Fruit fly (Drosophila melanogaster): Measurements from ENCODE around the gene Ugt302K1.

The Ugt302K1 gene

DNA sequence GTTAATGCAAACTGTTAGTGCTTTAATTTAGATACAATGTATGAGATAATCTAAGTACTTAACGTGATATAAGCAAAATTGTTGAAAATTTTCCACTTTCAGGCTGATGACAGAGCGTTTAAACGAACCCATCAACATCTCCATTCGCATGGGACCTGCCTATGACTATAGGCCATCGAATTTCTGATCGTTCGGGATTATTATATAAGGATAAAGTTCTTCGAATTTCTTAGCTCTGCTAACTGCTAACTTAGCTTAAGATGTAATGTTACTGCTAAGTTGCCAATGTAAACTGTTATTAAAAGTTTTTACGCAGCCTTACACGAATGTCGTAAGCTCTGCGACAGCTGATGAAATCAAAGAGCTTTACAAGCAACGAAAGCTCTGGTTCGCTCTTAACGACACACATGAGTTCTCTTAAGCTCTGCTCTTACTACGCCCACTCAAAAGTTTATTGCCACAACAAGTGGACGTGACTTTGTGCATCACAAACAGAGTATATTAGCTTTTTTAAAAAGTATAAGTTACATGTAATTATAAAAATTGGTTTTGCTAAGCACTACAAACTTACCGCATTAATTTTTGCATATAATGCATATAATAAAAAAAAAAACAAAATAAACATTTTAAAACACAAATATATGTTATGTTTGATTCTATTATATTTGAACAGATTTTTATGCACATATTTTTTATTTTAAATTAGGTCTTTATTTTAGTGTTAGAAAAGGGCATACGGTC, 43.2 kb upstream of the Ugt302K1 start (continued):
- TF ChIP-seq CG14860 (GFP tag; IDR thresholded peaks at IDR 0.05; ENCODE audit: partially characterized antibody) (no peak), MESR4 (GFP tag; optimal IDR thresholded peaks at IDR 0.05) (peak; percentile 19), repo (GFP tag; optimal IDR thresholded peaks at IDR 0.05) (peak; percentile 65), CG1792 (GFP tag; optimal IDR thresholded peaks at IDR 0.05) (peak; percentile 88), Adf1 (GFP tag; IDR thresholded peaks at IDR 0.05) (peak; percentile 88), ken (GFP tag; IDR thresholded peaks at IDR 0.05) (peak; percentile 96), Tbp (GFP tag; optimal IDR thresholded peaks at IDR 0.05) (no peak), CG31441 (GFP tag; IDR thresholded peaks at IDR 0.05) (peak; percentile 100), Dp (GFP tag; optimal IDR thresholded peaks at IDR 0.05) (peak; percentile 23), unpg (GFP tag; optimal IDR thresholded peaks at IDR 0.05) (peak; percentile 98), Doc2 (GFP tag; IDR thresholded peaks at IDR 0.05) (peak; percentile 93), hkb (optimal IDR thresholded peaks at IDR 0.05) (no peak), hkb (GFP tag; IDR thresholded peaks at IDR 0.05) (peak; percentile 98), CG18476 (GFP tag; optimal IDR thresholded peaks at IDR 0.05) (peak; percentile 96), ATbp (GFP tag; optimal IDR thresholded peaks at IDR 0.05) (peak; percentile 97), CG14667 (GFP tag; IDR thresholded peaks at IDR 0.05) (peak; percentile 96), CG7786 (GFP tag; optimal IDR thresholded peaks at IDR 0.05) (peak; percentile 86), dati (GFP tag; IDR thresholded peaks at IDR 0.05) (peak; percentile 90), tna (GFP tag; IDR thresholded peaks at IDR 0.05; ENCODE audit: partially characterized antibody) (no peak), CG4282 (GFP tag; optimal IDR thresholded peaks at IDR 0.05) (no peak), Nf-YC (tag; optimal IDR thresholded peaks at IDR 0.05) (peak; percentile 88), CG11398 (GFP tag; optimal IDR thresholded peaks at IDR 0.05) (no peak), CG9876 (GFP tag; optimal IDR thresholded peaks at IDR 0.05) (peak; percentile 64), insv (GFP tag; optimal IDR thresholded peaks at IDR 0.05) (peak in 1 of 2 experiments; percentile 79), Hr78 (GFP tag; optimal IDR thresholded peaks at IDR 0.05) (peak in 1 of 2 experiments; percentile 96), CG1603 (tag; optimal IDR thresholded peaks at IDR 0.05) (peak; percentile 61), danr (GFP tag; IDR thresholded peaks at IDR 0.05) (peak; percentile 97), CG2875 (GFP tag; optimal IDR thresholded peaks at IDR 0.05) (peak; percentile 96), CG14710 (tag; optimal IDR thresholded peaks at IDR 0.05) (peak; percentile 98), zen (tag; optimal IDR thresholded peaks at IDR 0.05) (peak; percentile 96), HmgZ (tag; optimal IDR thresholded peaks at IDR 0.05) (peak; percentile 97), Max (GFP tag; optimal IDR thresholded peaks at IDR 0.05) (peak; percentile 97), CG14965 (GFP tag; optimal IDR thresholded peaks at IDR 0.05; ENCODE audit: borderline replicate concordance) (no peak), gsb-n (tag; optimal IDR thresholded peaks at IDR 0.05) (peak; percentile 98), CG11456 (GFP tag; IDR thresholded peaks at IDR 0.05) (peak; percentile 98), emc (GFP tag; optimal IDR thresholded peaks at IDR 0.05) (peak; percentile 85), chinmo (GFP tag; IDR thresholded peaks at IDR 0.05; ENCODE audit: partially characterized antibody) (peak; percentile 78; the same call in 2 of the 4 replicates), CG3838 (GFP tag; optimal IDR thresholded peaks at IDR 0.05) (peak; percentile 94), CG6175 (GFP tag; IDR thresholded peaks at IDR 0.05) (peak; percentile 95; the same call in 2 of the 3 replicates), CG13424 (tag; optimal IDR thresholded peaks at IDR 0.05) (peak; percentile 99), esg (GFP tag; conservative IDR thresholded peaks at IDR 0.05) (peak; percentile 99)
